Worm (Caenorhabditis elegans) whole organism, L1 larva: ENCODE measurements around the gene R07C12.3.

Source experiments
- C04F5.9 ChIP-seq: sonication (generic microtip); optimal IDR thresholded peaks from 2 replicates; lab custom pipeline; 2016; ENCODE audit warnings: missing genetic modification characterization, missing compliant biosample characterization
- C34B4.2 ChIP-seq: sonication (generic microtip); optimal IDR thresholded peaks from 2 replicates; lab custom pipeline; 2017; ENCODE audit warnings: mild to moderate bottlenecking, missing genetic modification characterization, missing compliant biosample characterization
- aly-2 ChIP-seq: fragments of 150-350 bp; optimal IDR thresholded peaks from 2 replicates; lab custom pipeline; 2014; ENCODE audit warnings: missing biosample characterization, missing genetic modification characterization
- ama-1 ChIP-seq: fragments of 150-350 bp; optimal IDR thresholded peaks from 2 replicates; lab custom pipeline; 2014
- blmp-1 ChIP-seq: fragments of 150-350 bp; optimal IDR thresholded peaks from 2 replicates; lab custom pipeline; 2014; ENCODE audit warnings: missing biosample characterization, missing genetic modification characterization
- ceh-8 ChIP-seq: fragments of 200-800 bp; sonication (Bioruptor generic); optimal IDR thresholded peaks from 2 replicates; lab custom pipeline; 2018; ENCODE audit warnings: mild to moderate bottlenecking, missing genetic modification characterization, moderate library complexity, missing compliant biosample characterization
- ceh-90 ChIP-seq: sonication (generic microtip); optimal IDR thresholded peaks from 2 replicates; lab custom pipeline; 2016; ENCODE audit warnings: missing genetic modification characterization, missing compliant biosample characterization
- dpl-1 ChIP-seq, 3 experiments: fragments of 150-350 bp in 2 of 3; sonication (generic microtip) in 1 of 3; optimal IDR thresholded peaks; 2 replicates each; lab custom pipeline; 2014 to 2017; ENCODE audit warnings: missing biosample characterization in 3 of 3, missing genetic modification characterization in 3 of 3, missing genetic modification reagents in 3 of 3
- dsc-1 ChIP-seq: sonication (generic microtip); optimal IDR thresholded peaks from 2 replicates; lab custom pipeline; 2016; ENCODE audit warnings: mild to moderate bottlenecking, missing genetic modification characterization, missing compliant biosample characterization
- efl-3 ChIP-seq: fragments of 200-800 bp; sonication (Bioruptor generic); optimal IDR thresholded peaks from 2 replicates; lab custom pipeline; 2018; ENCODE audit warnings: mild to moderate bottlenecking, missing genetic modification characterization, missing compliant biosample characterization
- elt-2 ChIP-seq: sonication (generic microtip); optimal IDR thresholded peaks from 2 replicates; lab custom pipeline; 2016; ENCODE audit warnings: missing genetic modification characterization, mild to moderate bottlenecking, inconsistent platforms, missing compliant biosample characterization, missing genetic modification reagents
- fkh-10 ChIP-seq: sonication (generic microtip); optimal IDR thresholded peaks from 2 replicates; lab custom pipeline; 2017; ENCODE audit warnings: missing biosample characterization, missing genetic modification reagents, missing genetic modification characterization
- hlh-17 ChIP-seq: fragments of 200-800 bp; sonication (Bioruptor generic); optimal IDR thresholded peaks from 2 replicates; lab custom pipeline; 2018; ENCODE audit warnings: missing genetic modification characterization, mild to moderate bottlenecking, missing compliant biosample characterization, moderate library complexity, borderline replicate concordance
- hlh-4 ChIP-seq: sonication (generic microtip); optimal IDR thresholded peaks from 2 replicates; lab custom pipeline; 2016; ENCODE audit warnings: mild to moderate bottlenecking, missing genetic modification characterization, missing compliant biosample characterization
- hpl-2 ChIP-seq: fragments of 150-350 bp; optimal IDR thresholded peaks from 2 replicates; lab custom pipeline; 2014; ENCODE audit warnings: missing biosample characterization, missing genetic modification reagents, missing genetic modification characterization
- lin-13 ChIP-seq: fragments of 150-350 bp; optimal IDR thresholded peaks from 2 replicates; lab custom pipeline; 2014; ENCODE audit warnings: missing biosample characterization, missing genetic modification reagents, missing genetic modification characterization
- lin-35 ChIP-seq, 2 experiments: fragments of 150-350 bp; optimal IDR thresholded peaks; 2 replicates each; lab custom pipeline; 2014; ENCODE audit warnings: missing biosample characterization in 2 of 2, missing genetic modification characterization in 2 of 2, missing genetic modification reagents in 2 of 2
- mdl-1 ChIP-seq, 2 experiments: fragments of 150-350 bp; optimal IDR thresholded peaks; 2 replicates each; lab custom pipeline; 2014 to 2017; ENCODE audit warnings: missing biosample characterization in 2 of 2, missing genetic modification characterization in 2 of 2, inconsistent platforms in 1 of 2
- mef-2 ChIP-seq: fragments of 150-350 bp; optimal IDR thresholded peaks from 2 replicates; lab custom pipeline; 2014; ENCODE audit warnings: missing biosample characterization, missing genetic modification characterization
- mep-1 ChIP-seq: fragments of 150-350 bp; optimal IDR thresholded peaks from 2 replicates; lab custom pipeline; 2014; ENCODE audit warnings: missing biosample characterization, missing genetic modification characterization
- nhr-12 ChIP-seq: sonication (generic microtip); optimal IDR thresholded peaks from 2 replicates; lab custom pipeline; 2017; ENCODE audit warnings: missing biosample characterization, missing genetic modification characterization
- nhr-19 ChIP-seq: fragments of 200-800 bp; sonication (Bioruptor generic); conservative IDR thresholded peaks from 2 replicates; pipeline ENCODE4 v1.3.6; 2022; ENCODE audit warnings: missing genetic modification characterization, missing compliant biosample characterization
- nhr-20 ChIP-seq: sonication (generic microtip); optimal IDR thresholded peaks from 2 replicates; lab custom pipeline; 2016; ENCODE audit warnings: mild to moderate bottlenecking, missing genetic modification characterization, missing compliant biosample characterization
- nhr-237 ChIP-seq: fragments of 150-350 bp; optimal IDR thresholded peaks from 2 replicates; lab custom pipeline; 2014; ENCODE audit warnings: missing biosample characterization, missing genetic modification characterization
- nhr-71 ChIP-seq: sonication (generic microtip); optimal IDR thresholded peaks from 2 replicates; lab custom pipeline; 2016; ENCODE audit warnings: mild to moderate bottlenecking, missing genetic modification characterization, moderate library complexity, missing compliant biosample characterization
- nhr-85 ChIP-seq: sonication (generic microtip); peaks from one replicate; lab custom pipeline; 2016; ENCODE audit warnings: missing genetic modification characterization, inconsistent platforms, missing compliant biosample characterization
- pax-3 ChIP-seq: fragments of 200-800 bp; sonication (Bioruptor generic); optimal IDR thresholded peaks from 2 replicates; lab custom pipeline; 2018; ENCODE audit warnings: mild to moderate bottlenecking, missing genetic modification characterization, moderate library complexity, missing compliant biosample characterization
- pqm-1 ChIP-seq: sonication (generic microtip); optimal IDR thresholded peaks from 3 replicates; lab custom pipeline; 2017; ENCODE audit warnings: missing biosample characterization, missing genetic modification characterization
- rnt-1 ChIP-seq: sonication (generic microtip); optimal IDR thresholded peaks from 2 replicates; lab custom pipeline; 2016; ENCODE audit warnings: mild to moderate bottlenecking, missing genetic modification characterization, moderate library complexity, missing compliant biosample characterization
- skn-1 ChIP-seq: fragments of 150-350 bp; optimal IDR thresholded peaks from 2 replicates; lab custom pipeline; 2014; ENCODE audit warnings: missing biosample characterization, missing genetic modification characterization
- snpc-4 ChIP-seq: fragments of 150-350 bp; optimal IDR thresholded peaks from 2 replicates; lab custom pipeline; 2014; ENCODE audit warnings: missing biosample characterization, missing genetic modification characterization
- sox-4 ChIP-seq: sonication (generic microtip); optimal IDR thresholded peaks from 2 replicates; lab custom pipeline; 2016; ENCODE audit warnings: missing genetic modification characterization, missing compliant biosample characterization
- sup-37 ChIP-seq: fragments of 200-800 bp; sonication (Bioruptor generic); optimal IDR thresholded peaks from 2 replicates; lab custom pipeline; 2018; ENCODE audit warnings: mild to moderate bottlenecking, missing genetic modification characterization, missing compliant biosample characterization
- swsn-7 ChIP-seq: sonication (generic microtip); optimal IDR thresholded peaks from 2 replicates; lab custom pipeline; 2016; ENCODE audit warnings: missing genetic modification characterization, missing compliant biosample characterization
- ztf-11 ChIP-seq, 2 experiments: sonication (generic microtip); optimal IDR thresholded peaks; 2 replicates each; lab custom pipeline; 2016 to 2017; ENCODE audit warnings: missing genetic modification characterization in 2 of 2, missing biosample characterization in 1 of 2, missing compliant biosample characterization in 1 of 2

Gene R07C12.3

ce11 chrIV:4102720-4103119, 42.2 kb upstream of the R07C12.3 start, which contains the start of gene ubc-1:
Gene ubc-1, plus strand, starts transcription at chrIV:4103020.
- TF ChIP-seq nhr-85 (tag; lab: Kevin White, UChicago) (peak; percentile 17), dpl-1 (GFP tag; optimal IDR thresholded peaks at IDR 0.05; lab: Kevin White, UChicago) (no peak)

DNA sequence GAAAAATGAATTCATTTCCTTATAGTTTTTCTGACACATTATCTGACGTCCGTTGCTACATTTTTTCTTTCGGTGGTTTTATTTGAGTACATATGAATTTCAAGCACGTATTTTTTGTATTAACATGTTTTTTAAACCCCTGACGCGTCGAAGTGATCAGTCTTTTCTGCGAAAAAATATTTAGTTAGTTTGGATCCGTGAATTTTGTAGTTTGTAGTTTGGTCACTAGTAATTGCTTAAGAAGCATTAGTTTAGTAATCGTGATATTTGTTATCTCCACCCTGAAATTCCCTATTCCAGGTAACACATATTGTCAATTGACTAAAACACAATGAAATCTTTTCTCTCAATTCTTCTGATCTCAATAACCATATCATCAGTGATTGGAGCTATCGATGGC, 36.1 kb upstream of the R07C12.3 start, which contains the start of gene C35B1.7:
TSS of gene C35B1.7 (plus strand) at position 301 of the 400 bp plus-strand sequence.
- TF ChIP-seq nhr-20 (tag; lab: Kevin White, UChicago) = no peak
- no peak for TF ChIP-seq nhr-237 (tag; lab: Kevin White, UChicago)
- no peak for TF ChIP-seq C04F5.9 (tag; lab: Kevin White, UChicago)
- no peak for TF ChIP-seq fkh-10 (GFP tag; lab: Kevin White, UChicago)
- no peak for TF ChIP-seq hlh-4 (tag; lab: Kevin White, UChicago)
- no peak for TF ChIP-seq aly-2 (tag; lab: Kevin White, UChicago)
- no peak for TF ChIP-seq mef-2 (tag; lab: Kevin White, UChicago)
- no peak for TF ChIP-seq ztf-11 (tag; optimal IDR thresholded peaks at IDR 0.05; lab: Kevin White, UChicago)
- no peak for TF ChIP-seq nhr-71 (tag; lab: Kevin White, UChicago)
- no peak for TF ChIP-seq sox-4 (tag; lab: Kevin White, UChicago)
- no peak for TF ChIP-seq ama-1 (lab: Kevin White, UChicago)
- no peak for TF ChIP-seq dpl-1 (GFP tag; optimal IDR thresholded peaks at IDR 0.05; lab: Kevin White, UChicago)
- no peak for TF ChIP-seq hpl-2 (GFP tag; lab: Kevin White, UChicago)
- no peak for TF ChIP-seq C34B4.2 (tag; lab: Kevin White, UChicago)
- TF ChIP-seq nhr-19 (GFP tag; lab: Robert Waterston, UW) = no peak
- no peak for TF ChIP-seq lin-35 (GFP tag; optimal IDR thresholded peaks at IDR 0.05; lab: Kevin White, UChicago)
- TF ChIP-seq swsn-7 (tag; lab: Kevin White, UChicago) = no peak
- no peak for TF ChIP-seq ceh-90
- TF ChIP-seq hlh-17 = no peak
- TF ChIP-seq sup-37 = no peak

ce11 chrIV:4112387-4112786, 32.5 kb upstream of the R07C12.3 start, which contains the start of gene F49F1.14:
Gene F49F1.14, minus strand, starts transcription at chrIV:4112487.
- no peak for TF ChIP-seq hlh-17
- no peak for TF ChIP-seq dsc-1 (tag; lab: Kevin White, UChicago)
- TF ChIP-seq elt-2 (tag; lab: Kevin White, UChicago) = no peak

- TF ChIP-seq aly-2 (tag; lab: Kevin White, UChicago) = no peak
- TF ChIP-seq lin-13 (GFP tag; lab: Kevin White, UChicago) = no peak
- no peak for TF ChIP-seq skn-1 (tag; lab: Kevin White, UChicago)
- TF ChIP-seq snpc-4 (tag; lab: Kevin White, UChicago) = no peak
- no peak for TF ChIP-seq mep-1 (tag; lab: Kevin White, UChicago)
- TF ChIP-seq rnt-1 (tag; lab: Kevin White, UChicago) = no peak
- TF ChIP-seq ceh-8 (GFP tag; lab: Kevin White, UChicago) = no peak
- no peak for TF ChIP-seq pax-3 (tag; lab: Kevin White, UChicago)
- TF ChIP-seq blmp-1 (tag; lab: Kevin White, UChicago) = no peak
- TF ChIP-seq nhr-12 (tag; lab: Kevin White, UChicago) = no peak
- TF ChIP-seq pqm-1 = no peak
- no peak for TF ChIP-seq nhr-237 (tag; lab: Kevin White, UChicago)
These were observed 30.4 kb upstream of the R07C12.3 start, which contains the start of gene F49F1.15 for ce11 chrIV:4114526-4114925. Gene F49F1.15, minus strand, starts transcription at chrIV:4114626.

ce11 chrIV:4115634-4116033, 29.2 kb upstream of the R07C12.3 start, which contains the start of the genes F49F1.4 and F49F1.2:
Gene F49F1.4, minus strand, starts transcription at chrIV:4115734.
Gene F49F1.2, plus strand, starts transcription at chrIV:4115943.
- TF ChIP-seq mdl-1 (tag; optimal IDR thresholded peaks at IDR 0.05; lab: Kevin White, UChicago) (no peak), blmp-1 (tag; lab: Kevin White, UChicago) (no peak), C34B4.2 (tag; lab: Kevin White, UChicago) (no peak), efl-3 (GFP tag; lab: Kevin White, UChicago) (no peak), lin-13 (GFP tag; lab: Kevin White, UChicago) (no peak)
